Worm (Caenorhabditis elegans) whole organism, late embryonic: ENCODE measurements around the gene F40G9.17.

Experiments used
- C08G9.2 ChIP-seq: sonication (generic microtip); optimal IDR thresholded peaks from 2 replicates; lab custom pipeline; 2016; ENCODE audit warnings: mild to moderate bottlenecking, missing genetic modification characterization, moderate library complexity, missing compliant biosample characterization
- K02D7.2 ChIP-seq: sonication (generic microtip); optimal IDR thresholded peaks from 2 replicates; lab custom pipeline; 2017; ENCODE audit warnings: mild to moderate bottlenecking, missing genetic modification characterization, missing compliant biosample characterization
- Y22D7AL.16 ChIP-seq: sonication (generic microtip); optimal IDR thresholded peaks from 2 replicates; lab custom pipeline; 2016; ENCODE audit warnings: missing genetic modification characterization, missing compliant biosample characterization
- ama-1 ChIP-seq: fragments of 150-350 bp; optimal IDR thresholded peaks from 2 replicates; lab custom pipeline; 2014
- ceh-14 ChIP-seq: sonication (generic microtip); optimal IDR thresholded peaks from 2 replicates; lab custom pipeline; 2016; ENCODE audit warnings: missing genotype, missing genetic modification characterization, missing compliant biosample characterization
- ceh-18 ChIP-seq: sonication (generic microtip); optimal IDR thresholded peaks from 2 replicates; lab custom pipeline; 2016; ENCODE audit warnings: missing genetic modification characterization, missing compliant biosample characterization
- ceh-30 ChIP-seq: fragments of 150-350 bp; optimal IDR thresholded peaks from 2 replicates; lab custom pipeline; 2014; ENCODE audit warnings: missing biosample characterization, missing genetic modification characterization
- ceh-31 ChIP-seq: sonication (generic microtip); optimal IDR thresholded peaks from 2 replicates; lab custom pipeline; 2016; ENCODE audit warnings: missing genetic modification characterization, missing compliant biosample characterization
- ceh-34 ChIP-seq: sonication (generic microtip); optimal IDR thresholded peaks from 2 replicates; lab custom pipeline; 2016; ENCODE audit warnings: mild to moderate bottlenecking, missing genetic modification characterization, missing compliant biosample characterization
- ceh-45 ChIP-seq: fragments of 200-800 bp; sonication (Bioruptor generic); IDR thresholded peaks from 2 replicates; pipeline ENCODE4 v1.3.6; 2022; ENCODE audit warnings: missing genetic modification reagents, missing genetic modification characterization, missing compliant biosample characterization
- elt-2 ChIP-seq: sonication (generic microtip); optimal IDR thresholded peaks from 2 replicates; lab custom pipeline; 2016; ENCODE audit warnings: missing genetic modification reagents, missing genetic modification characterization, missing compliant biosample characterization
- elt-4 ChIP-seq: sonication (generic microtip); optimal IDR thresholded peaks from 2 replicates; lab custom pipeline; 2016; ENCODE audit warnings: missing genetic modification characterization, missing compliant biosample characterization
- fax-1 ChIP-seq: sonication (generic microtip); optimal IDR thresholded peaks from 2 replicates; lab custom pipeline; 2016; ENCODE audit warnings: missing genotype, missing genetic modification characterization, missing compliant biosample characterization
- fkh-10 ChIP-seq: fragments of 150-350 bp; optimal IDR thresholded peaks from 2 replicates; lab custom pipeline; 2014; ENCODE audit warnings: missing biosample characterization, missing genetic modification reagents, missing genetic modification characterization
- fkh-6 ChIP-seq: sonication (generic microtip); optimal IDR thresholded peaks from 2 replicates; lab custom pipeline; 2016; ENCODE audit warnings: missing genetic modification characterization, missing compliant biosample characterization
- hlh-15 ChIP-seq: sonication (generic microtip); optimal IDR thresholded peaks from 2 replicates; lab custom pipeline; 2016; ENCODE audit warnings: missing genetic modification characterization, missing compliant biosample characterization
- hlh-30 ChIP-seq: sonication (generic microtip); optimal IDR thresholded peaks from 2 replicates; lab custom pipeline; 2017; ENCODE audit warnings: antibody characterized with exemption, missing genetic modification characterization, missing compliant biosample characterization; ENCODE audit not compliant: insufficient read depth
- hlh-8 ChIP-seq: sonication (generic microtip); optimal IDR thresholded peaks from 2 replicates; lab custom pipeline; 2016; ENCODE audit warnings: missing genotype, missing genetic modification characterization, missing compliant biosample characterization
- lim-6 ChIP-seq: sonication (generic microtip); optimal IDR thresholded peaks from 2 replicates; lab custom pipeline; 2016; ENCODE audit warnings: missing genetic modification characterization, missing compliant biosample characterization
- madf-2 ChIP-seq: sonication (generic microtip); optimal IDR thresholded peaks from 2 replicates; lab custom pipeline; 2017; ENCODE audit warnings: missing genetic modification characterization, missing compliant biosample characterization
- nhr-232 ChIP-seq: sonication (generic microtip); optimal IDR thresholded peaks from 2 replicates; lab custom pipeline; 2016; ENCODE audit warnings: missing genetic modification characterization, missing compliant biosample characterization
- npax-4 ChIP-seq: sonication (generic microtip); optimal IDR thresholded peaks from 2 replicates; lab custom pipeline; 2016; ENCODE audit warnings: missing genetic modification characterization, missing compliant biosample characterization
- odd-2 ChIP-seq: sonication (generic microtip); optimal IDR thresholded peaks from 2 replicates; lab custom pipeline; 2017; ENCODE audit warnings: antibody characterized with exemption, mild to moderate bottlenecking, missing genetic modification characterization, missing compliant biosample characterization
- pax-1 ChIP-seq: fragments of 150-350 bp; optimal IDR thresholded peaks from 2 replicates; lab custom pipeline; 2014; ENCODE audit warnings: missing biosample characterization, missing genetic modification characterization
- pqm-1 ChIP-seq: sonication (generic microtip); optimal IDR thresholded peaks from 2 replicates; lab custom pipeline; 2016; ENCODE audit warnings: missing genetic modification characterization, missing compliant biosample characterization
- pros-1 ChIP-seq: fragments of 150-350 bp; optimal IDR thresholded peaks from 2 replicates; lab custom pipeline; 2014; ENCODE audit warnings: missing biosample characterization, missing genetic modification reagents, missing genetic modification characterization
- ref-2 ChIP-seq: sonication (generic microtip); optimal IDR thresholded peaks from 2 replicates; lab custom pipeline; 2016; ENCODE audit warnings: missing genetic modification characterization, missing compliant biosample characterization
- sdc-2 ChIP-seq: sonication (generic microtip); optimal IDR thresholded peaks from 2 replicates; lab custom pipeline; 2016; ENCODE audit warnings: missing genotype, missing genetic modification characterization, missing compliant biosample characterization
- sox-2 ChIP-seq: fragments of 200-800 bp; sonication (Bioruptor generic); IDR thresholded peaks from 2 replicates; pipeline ENCODE4 v1.3.6; 2022; ENCODE audit warnings: missing genetic modification reagents, missing genetic modification characterization, missing compliant biosample characterization
- sox-4 ChIP-seq: sonication (generic microtip); optimal IDR thresholded peaks from 2 replicates; lab custom pipeline; 2017; ENCODE audit warnings: mild to moderate bottlenecking, missing genetic modification characterization, inconsistent platforms, missing compliant biosample characterization
- tbx-2 ChIP-seq: sonication (generic microtip); optimal IDR thresholded peaks from 2 replicates; lab custom pipeline; 2016; ENCODE audit warnings: missing genetic modification characterization, missing compliant biosample characterization
- unc-3 ChIP-seq, 2 experiments: fragments of 200-800 bp in 1 of 2; sonication (Bioruptor generic) in 1 of 2; sonication (generic microtip) in 1 of 2; conservative IDR thresholded peaks in 1 of 2; optimal IDR thresholded peaks in 1 of 2; 2 replicates each; pipeline versions ENCODE4 v1.3.6 to Lab custom; 2016 to 2022; ENCODE audit warnings: missing compliant biosample characterization in 2 of 2, missing genetic modification characterization in 2 of 2, missing genetic modification reagents in 1 of 2
- unc-42 ChIP-seq: sonication (generic microtip); optimal IDR thresholded peaks from 2 replicates; lab custom pipeline; 2016; ENCODE audit warnings: missing genotype, missing genetic modification characterization, missing compliant biosample characterization
- unc-55 ChIP-seq: sonication (generic microtip); optimal IDR thresholded peaks from 2 replicates; lab custom pipeline; 2017; ENCODE audit warnings: missing biosample characterization, missing genetic modification reagents, missing genetic modification characterization
- zip-5 ChIP-seq: sonication (generic microtip); optimal IDR thresholded peaks from 2 replicates; lab custom pipeline; 2016; ENCODE audit warnings: missing genetic modification characterization, missing compliant biosample characterization

F40G9.17 gene

DNA sequence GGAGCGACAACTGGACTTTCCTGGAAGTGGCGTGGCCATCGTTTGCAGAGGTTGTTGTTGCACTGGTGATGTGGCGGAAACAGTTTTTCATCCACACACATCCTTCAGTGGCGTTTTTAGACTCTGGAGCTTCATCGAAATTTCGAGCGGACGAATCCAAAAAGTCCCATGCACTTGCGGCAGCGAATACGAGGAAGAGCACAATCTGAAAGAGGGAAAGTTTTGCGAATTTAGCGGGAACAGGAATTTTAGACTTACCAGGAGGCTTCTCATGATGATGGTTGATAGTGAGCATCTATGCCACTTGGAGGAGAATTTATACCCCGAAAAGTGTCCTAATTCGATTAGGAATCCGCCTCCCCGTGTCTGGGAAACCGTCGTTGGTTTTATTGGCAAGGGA, 16.5 kb upstream of the F40G9.17 start, which contains the start of gene F40G9.14:
TSS of gene F40G9.14 (minus strand) at position 101 of the 400 bp plus-strand sequence.
- no peak for TF ChIP-seq ceh-18 (tag; lab: Kevin White, UChicago)
- no peak for TF ChIP-seq npax-4 (tag; lab: Kevin White, UChicago)
- TF ChIP-seq pax-1 = no peak
- TF ChIP-seq fax-1 = no peak
- no peak for TF ChIP-seq hlh-8 (tag; lab: Kevin White, UChicago)
- no peak for TF ChIP-seq pqm-1 (tag; lab: Kevin White, UChicago)
- TF ChIP-seq sox-4 (tag; lab: Kevin White, UChicago) = no peak
- no peak for TF ChIP-seq unc-55 (GFP tag; lab: Kevin White, UChicago)
- no peak for TF ChIP-seq ref-2
- TF ChIP-seq hlh-15 = no peak

DNA sequence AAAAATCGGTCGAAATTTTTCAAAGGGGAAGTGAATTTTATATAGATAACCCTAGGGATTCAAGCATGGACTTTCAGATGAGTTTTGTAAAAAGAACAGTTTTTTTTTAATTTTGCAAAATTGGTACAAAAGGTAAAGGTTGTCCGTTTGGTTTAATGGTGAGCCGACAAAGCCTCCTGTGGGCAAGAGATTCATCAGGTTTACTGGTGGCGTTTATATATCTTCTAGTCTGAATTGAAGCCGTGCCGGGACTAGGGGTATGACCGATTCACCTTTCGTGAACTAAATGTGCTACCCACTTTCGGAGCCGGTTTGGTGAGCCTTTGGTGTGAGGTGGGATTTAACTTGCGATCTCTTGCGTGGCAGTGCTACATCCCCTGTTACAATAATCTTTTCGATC, 16.1 kb upstream of the F40G9.17 start:
- TF ChIP-seq madf-2 (tag; lab: Kevin White, UChicago) (peak; percentile 23), tbx-2 (no peak)
- TF ChIP-seq, all 69 proteins: peak for 1

DNA sequence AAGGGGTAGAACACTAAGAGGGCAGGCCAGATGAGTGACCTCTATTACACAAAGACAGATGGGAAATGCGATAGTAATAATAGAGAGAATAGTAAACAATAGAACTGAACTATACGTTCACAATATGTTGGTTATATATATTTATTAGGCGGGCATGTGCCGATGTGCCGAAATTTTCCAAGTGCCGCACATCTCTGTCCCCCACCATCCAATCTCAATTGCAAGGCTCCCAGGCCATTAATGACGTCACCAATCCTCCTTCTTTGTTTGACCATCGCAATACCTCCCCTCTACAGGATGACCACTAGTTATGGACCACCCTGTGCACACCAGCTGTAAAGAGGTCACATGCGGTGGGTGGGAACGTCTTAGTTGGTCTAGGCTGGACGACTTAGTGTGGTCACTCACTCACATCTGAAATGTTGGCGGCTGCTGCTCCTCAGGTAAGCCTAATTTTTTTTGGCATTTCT, 15.1 kb upstream of the F40G9.17 start, which contains the start of gene F40G9.6:
TSS of gene F40G9.6 (plus strand) at position 420 of the 470 bp plus-strand sequence.
- TF ChIP-seq ama-1 (lab: Kevin White, UChicago) = no peak
- no peak for TF ChIP-seq ceh-30 (tag; lab: Kevin White, UChicago)
- peak; percentile 13 for TF ChIP-seq tbx-2
- peak; percentile 38 for TF ChIP-seq ref-2
- no peak for TF ChIP-seq ceh-31 (tag; lab: Kevin White, UChicago)
- TF ChIP-seq nhr-232 (tag; lab: Kevin White, UChicago) = no peak
- no peak for TF ChIP-seq hlh-15
- TF ChIP-seq lim-6 = no peak
- TF ChIP-seq hlh-30 (tag; lab: Kevin White, UChicago) = peak; percentile 25
- TF ChIP-seq ceh-34 (tag; lab: Kevin White, UChicago) = peak; percentile 13
- TF ChIP-seq sox-2 (GFP tag; lab: Robert Waterston, UW) = peak; percentile 51
- no peak for TF ChIP-seq zip-5 (tag; lab: Kevin White, UChicago)
- no peak for TF ChIP-seq pros-1 (tag; lab: Kevin White, UChicago)
- no peak for TF ChIP-seq unc-3 (GFP tag; conservative IDR thresholded peaks at IDR 0.05; lab: Robert Waterston, UW)
- TF ChIP-seq unc-3 (tag; optimal IDR thresholded peaks at IDR 0.05; lab: Kevin White, UChicago) = no peak
- TF ChIP-seq C08G9.2 (tag; lab: Kevin White, UChicago) = no peak
- no peak for TF ChIP-seq elt-2 (tag; lab: Kevin White, UChicago)
- TF ChIP-seq elt-4 (tag; lab: Kevin White, UChicago) = no peak

DNA sequence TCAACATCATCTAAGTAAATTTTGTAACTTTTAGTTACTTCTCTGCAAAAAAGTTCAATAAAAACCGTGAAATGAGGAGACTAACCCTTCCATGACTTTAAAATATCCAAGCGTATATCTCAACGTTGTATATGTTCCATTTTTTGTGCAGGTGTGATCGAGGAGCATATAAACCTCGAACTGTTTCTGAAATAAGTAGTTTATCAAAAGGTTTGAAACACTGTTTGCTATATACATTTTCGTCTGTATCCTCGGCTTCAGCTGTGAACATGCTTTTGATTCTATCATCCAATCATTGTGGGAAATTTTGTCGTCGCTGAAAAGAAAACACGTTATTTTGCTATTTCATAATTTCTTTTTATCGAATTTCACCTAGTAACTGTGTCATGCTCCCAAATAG, 13.3 kb upstream of the F40G9.17 start, which contains the start of gene F40G9.5:
TSS of gene F40G9.5 (plus strand) at position 301 of the 400 bp plus-strand sequence.
- TF ChIP-seq Y22D7AL.16 (no peak), K02D7.2 (tag; lab: Kevin White, UChicago) (no peak), fkh-6 (tag; lab: Kevin White, UChicago) (no peak), ceh-45 (GFP tag; lab: Robert Waterston, UW) (no peak), fkh-10 (GFP tag; lab: Kevin White, UChicago) (no peak), unc-3 (GFP tag; conservative IDR thresholded peaks at IDR 0.05; lab: Robert Waterston, UW) (no peak), unc-3 (tag; optimal IDR thresholded peaks at IDR 0.05; lab: Kevin White, UChicago) (no peak), unc-55 (GFP tag; lab: Kevin White, UChicago) (no peak), ceh-30 (tag; lab: Kevin White, UChicago) (no peak), sdc-2 (tag; lab: Kevin White, UChicago) (no peak), sox-2 (GFP tag; lab: Robert Waterston, UW) (no peak), ceh-14 (tag; lab: Kevin White, UChicago) (no peak), fax-1 (no peak), lim-6 (no peak), odd-2 (tag; lab: Kevin White, UChicago) (no peak), unc-42 (tag; lab: Kevin White, UChicago) (no peak)
